Worm (Caenorhabditis elegans) whole organism, L3 larva: Measurements from ENCODE around the gene unc-53.

ENCODE experiments used
- aly-2 ChIP-seq: fragments of 150-350 bp; optimal IDR thresholded peaks from 2 replicates; lab custom pipeline; 2014; ENCODE audit warnings: missing biosample characterization, missing genetic modification characterization
- ama-1 ChIP-seq: fragments of 150-350 bp; optimal IDR thresholded peaks from 2 replicates; lab custom pipeline; 2018
- ceh-16 ChIP-seq: sonication (generic microtip); optimal IDR thresholded peaks from 2 replicates; lab custom pipeline; 2017; ENCODE audit warnings: missing biosample characterization, missing genetic modification characterization
- ceh-28 ChIP-seq: fragments of 150-350 bp; optimal IDR thresholded peaks from 2 replicates; lab custom pipeline; 2014; ENCODE audit warnings: missing biosample characterization, missing genetic modification reagents, missing genetic modification characterization
- ceh-82 ChIP-seq: fragments of 150-350 bp; optimal IDR thresholded peaks from 2 replicates; lab custom pipeline; 2014; ENCODE audit warnings: missing biosample characterization, missing genetic modification characterization
- ceh-9 ChIP-seq: sonication (generic microtip); optimal IDR thresholded peaks from 2 replicates; lab custom pipeline; 2018; ENCODE audit warnings: missing biosample characterization, missing genetic modification characterization
- daf-12 ChIP-seq: fragments of 150-350 bp; optimal IDR thresholded peaks from 2 replicates; lab custom pipeline; 2014; ENCODE audit warnings: missing biosample characterization, missing genetic modification reagents, missing genetic modification characterization
- egl-27 ChIP-seq: sonication (generic microtip); optimal IDR thresholded peaks from 4 replicates; lab custom pipeline; 2017; ENCODE audit warnings: missing biosample characterization, missing genetic modification reagents, missing genetic modification characterization
- egl-5 ChIP-seq: fragments of 150-350 bp; optimal IDR thresholded peaks from 2 replicates; lab custom pipeline; 2017; ENCODE audit warnings: missing biosample characterization, missing genetic modification reagents, missing genetic modification characterization, inconsistent platforms
- elt-1 ChIP-seq: fragments of 150-350 bp; optimal IDR thresholded peaks from 2 replicates; lab custom pipeline; 2014; ENCODE audit warnings: missing biosample characterization, missing genetic modification characterization
- elt-3 ChIP-seq, 3 experiments: fragments of 150-350 bp in 1 of 3; sonication (generic microtip) in 2 of 3; optimal IDR thresholded peaks; 2 replicates in 2 of 3; 4 replicates in 1 of 3; lab custom pipeline; 2014 to 2017; ENCODE audit warnings: missing biosample characterization in 3 of 3, missing genetic modification characterization in 3 of 3
- eor-1 ChIP-seq, 2 experiments: fragments of 150-350 bp; optimal IDR thresholded peaks; 2 replicates each; lab custom pipeline; 2014 to 2018; ENCODE audit warnings: missing biosample characterization in 2 of 2, missing genetic modification characterization in 2 of 2
- fkh-10 ChIP-seq: sonication (generic microtip); optimal IDR thresholded peaks from 2 replicates; lab custom pipeline; 2017; ENCODE audit warnings: missing biosample characterization, missing genetic modification reagents, missing genetic modification characterization
- fos-1 ChIP-seq: fragments of 150-350 bp; optimal IDR thresholded peaks from 2 replicates; lab custom pipeline; 2014; ENCODE audit warnings: missing biosample characterization, missing genetic modification characterization
- hmg-11 ChIP-seq: sonication (generic microtip); optimal IDR thresholded peaks from 2 replicates; lab custom pipeline; 2016; ENCODE audit warnings: missing genetic modification characterization, missing compliant biosample characterization
- jun-1 ChIP-seq: fragments of 150-350 bp; optimal IDR thresholded peaks from 2 replicates; lab custom pipeline; 2014; ENCODE audit warnings: missing biosample characterization, missing genetic modification reagents, missing genetic modification characterization
- lin-15B ChIP-seq: fragments of 150-350 bp; optimal IDR thresholded peaks from 2 replicates; lab custom pipeline; 2014; ENCODE audit warnings: missing biosample characterization, missing genetic modification characterization
- lin-39 ChIP-seq: fragments of 150-350 bp; optimal IDR thresholded peaks from 2 replicates; lab custom pipeline; 2018; ENCODE audit warnings: missing biosample characterization, missing genetic modification reagents, missing genetic modification characterization
- lsy-12 ChIP-seq: sonication (generic microtip); optimal IDR thresholded peaks from 2 replicates; lab custom pipeline; 2016; ENCODE audit warnings: mild to moderate bottlenecking, missing genetic modification characterization, missing compliant biosample characterization
- mdl-1 ChIP-seq: fragments of 150-350 bp; optimal IDR thresholded peaks from 2 replicates; lab custom pipeline; 2014; ENCODE audit warnings: missing biosample characterization, missing genetic modification characterization
- mml-1 ChIP-seq: fragments of 150-350 bp; sonication (generic microtip); optimal IDR thresholded peaks from 3 replicates; lab custom pipeline; 2014; ENCODE audit warnings: missing biosample characterization, missing genetic modification characterization
- nfya-1 ChIP-seq: sonication (generic microtip); optimal IDR thresholded peaks from 2 replicates; lab custom pipeline; 2017; ENCODE audit warnings: missing genetic modification characterization, mild to moderate bottlenecking, missing compliant biosample characterization, antibody characterized with exemption, moderate library complexity; ENCODE audit not compliant: insufficient read depth
- nhr-11 ChIP-seq: fragments of 150-350 bp; optimal IDR thresholded peaks from 2 replicates; lab custom pipeline; 2014; ENCODE audit warnings: missing biosample characterization, missing genetic modification characterization
- nhr-23 ChIP-seq: fragments of 150-350 bp; optimal IDR thresholded peaks from 2 replicates; lab custom pipeline; 2014; ENCODE audit warnings: missing biosample characterization, missing genetic modification reagents, missing genetic modification characterization
- nhr-237 ChIP-seq: fragments of 150-350 bp; optimal IDR thresholded peaks from 2 replicates; lab custom pipeline; 2014; ENCODE audit warnings: missing biosample characterization, missing genetic modification characterization
- nhr-25 ChIP-seq: sonication (generic microtip); optimal IDR thresholded peaks from 2 replicates; lab custom pipeline; 2017; ENCODE audit warnings: missing biosample characterization, missing genetic modification characterization
- nhr-28 ChIP-seq: fragments of 150-350 bp; optimal IDR thresholded peaks from 2 replicates; lab custom pipeline; 2014; ENCODE audit warnings: missing biosample characterization, missing genetic modification characterization
- nhr-43 ChIP-seq: sonication (generic microtip); optimal IDR thresholded peaks from 2 replicates; lab custom pipeline; 2016; ENCODE audit warnings: mild to moderate bottlenecking, missing genetic modification characterization, missing compliant biosample characterization; ENCODE audit not compliant: poor library complexity, severe bottlenecking
- nhr-67 ChIP-seq: fragments of 150-350 bp; optimal IDR thresholded peaks from 2 replicates; lab custom pipeline; 2014; ENCODE audit warnings: missing biosample characterization, missing genetic modification characterization
- nhr-76 ChIP-seq: fragments of 150-350 bp; sonication (generic microtip); optimal IDR thresholded peaks from 5 replicates; lab custom pipeline; 2014; ENCODE audit warnings: missing biosample characterization, missing genetic modification characterization
- nhr-77 ChIP-seq: fragments of 150-350 bp; optimal IDR thresholded peaks from 2 replicates; lab custom pipeline; 2014; ENCODE audit warnings: missing biosample characterization, missing genetic modification characterization
- pha-4 ChIP-seq: fragments of 150-350 bp; optimal IDR thresholded peaks from 2 replicates; lab custom pipeline; 2014; ENCODE audit warnings: missing biosample characterization, missing genetic modification reagents, missing genetic modification characterization
- sea-2 ChIP-seq: fragments of 150-350 bp; sonication (generic microtip); optimal IDR thresholded peaks from 4 replicates; lab custom pipeline; 2014; ENCODE audit warnings: missing biosample characterization, missing genetic modification reagents, missing genetic modification characterization
- skn-1 ChIP-seq: fragments of 150-350 bp; optimal IDR thresholded peaks from 2 replicates; lab custom pipeline; 2014; ENCODE audit warnings: missing biosample characterization, missing genetic modification characterization
- snpc-4 ChIP-seq: fragments of 150-350 bp; optimal IDR thresholded peaks from 2 replicates; lab custom pipeline; 2014; ENCODE audit warnings: missing biosample characterization, missing genetic modification characterization
- tbx-2 ChIP-seq: sonication (generic microtip); optimal IDR thresholded peaks from 2 replicates; lab custom pipeline; 2016; ENCODE audit warnings: mild to moderate bottlenecking, missing genetic modification characterization, missing compliant biosample characterization
- unc-39 ChIP-seq: sonication (generic microtip); optimal IDR thresholded peaks from 4 replicates; lab custom pipeline; 2017; ENCODE audit warnings: missing biosample characterization, missing genetic modification characterization
- unc-62 ChIP-seq: fragments of 150-350 bp; sonication (generic microtip); optimal IDR thresholded peaks from 4 replicates; lab custom pipeline; 2014; ENCODE audit warnings: missing biosample characterization, missing genetic modification reagents, missing genetic modification characterization
- zag-1 ChIP-seq: fragments of 150-350 bp; optimal IDR thresholded peaks from 2 replicates; lab custom pipeline; 2014; ENCODE audit warnings: missing biosample characterization, missing genetic modification characterization
- ztf-11 ChIP-seq: fragments of 150-350 bp; optimal IDR thresholded peaks from 2 replicates; lab custom pipeline; 2014; ENCODE audit warnings: missing biosample characterization, missing genetic modification characterization

unc-53 gene

ce11 chrII:11030297-11030696, 59.0 kb downstream of the unc-53 start, which contains the start of gene nlp-18:
nlp-18 (minus strand) TSS chrII:11030397.
- TF ChIP-seq egl-27: no peak
- TF ChIP-seq fos-1 (tag; lab: Kevin White, UChicago): no peak
- TF ChIP-seq elt-1 (tag; lab: Kevin White, UChicago): no peak
- no peak for TF ChIP-seq mml-1 (tag; lab: Kevin White, UChicago)
- TF ChIP-seq ceh-9 (tag; lab: Kevin White, UChicago): no peak
- TF ChIP-seq fkh-10 (GFP tag; lab: Kevin White, UChicago): no peak
- TF ChIP-seq sea-2: no peak
- TF ChIP-seq ceh-28 (tag; lab: Kevin White, UChicago): no peak
- no peak for TF ChIP-seq unc-39 (tag; lab: Kevin White, UChicago)
- TF ChIP-seq elt-3 (tag; optimal IDR thresholded peaks at IDR 0.05; lab: Kevin White, UChicago): no peak
- no peak for TF ChIP-seq zag-1 (tag; lab: Kevin White, UChicago)
- TF ChIP-seq ama-1 (lab: Kevin White, UChicago): no peak
- TF ChIP-seq nhr-77: no peak
- TF ChIP-seq lsy-12: no peak
- no peak for TF ChIP-seq ztf-11 (tag; lab: Kevin White, UChicago)
- no peak for TF ChIP-seq nhr-237 (tag; lab: Kevin White, UChicago)
- TF ChIP-seq snpc-4 (tag; lab: Kevin White, UChicago): no peak
- TF ChIP-seq pha-4 (tag; lab: Kevin White, UChicago): no peak

DNA sequence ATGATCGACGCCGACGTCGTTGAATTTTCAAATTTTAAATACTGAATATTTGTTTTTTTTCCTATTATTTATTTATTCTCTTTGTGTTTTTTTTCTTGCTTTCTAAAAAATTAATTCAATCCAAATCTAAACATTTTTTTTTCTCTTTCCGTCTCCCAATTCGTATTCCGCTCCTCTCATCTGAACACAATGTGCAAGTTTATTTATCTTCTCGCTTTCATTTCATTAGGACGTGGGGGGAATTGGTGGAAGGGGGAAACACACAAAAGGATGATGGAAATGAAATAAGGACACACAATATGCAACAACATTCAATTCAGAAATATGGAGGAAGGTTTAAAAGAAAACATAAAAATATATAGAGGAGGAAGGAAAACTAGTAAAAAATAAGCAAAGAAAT, 61.5 kb downstream of the unc-53 start:
- TF ChIP-seq unc-39 (tag; lab: Kevin White, UChicago) (no peak), snpc-4 (tag; lab: Kevin White, UChicago) (no peak), hmg-11 (no peak), nhr-76 (tag; lab: Kevin White, UChicago) (no peak), skn-1 (no peak), ceh-16 (tag; lab: Kevin White, UChicago) (no peak), daf-12 (tag; lab: Kevin White, UChicago) (no peak), ceh-9 (tag; lab: Kevin White, UChicago) (no peak), lin-15B (tag; lab: Kevin White, UChicago) (no peak), tbx-2 (tag; lab: Kevin White, UChicago) (no peak), ceh-28 (tag; lab: Kevin White, UChicago) (no peak), ama-1 (lab: Kevin White, UChicago) (no peak), jun-1 (tag; lab: Kevin White, UChicago) (no peak), nhr-28 (tag; lab: Kevin White, UChicago) (no peak)
- TF ChIP-seq, all 47 proteins: peak for 0

- TF ChIP-seq nhr-11 (tag; lab: Kevin White, UChicago) (no peak), daf-12 (tag; lab: Kevin White, UChicago) (no peak), nhr-67 (tag; lab: Kevin White, UChicago) (no peak), nhr-237 (tag; lab: Kevin White, UChicago) (no peak), lsy-12 (no peak), unc-62 (GFP tag; lab: Kevin White, UChicago) (no peak), lin-39 (tag; lab: Kevin White, UChicago) (no peak), mdl-1 (tag; lab: Kevin White, UChicago) (no peak), ceh-28 (tag; lab: Kevin White, UChicago) (no peak), ceh-16 (tag; lab: Kevin White, UChicago) (no peak), skn-1 (no peak), unc-39 (tag; lab: Kevin White, UChicago) (no peak)
These were observed 63.7 kb downstream of the unc-53 start, which contains the start of gene F33A8.7 for ce11 chrII:11025566-11025965. F33A8.7 (minus strand) TSS chrII:11025666.

ce11 chrII:11022023-11022422, 67.2 kb downstream of the unc-53 start, which contains the start of gene let-858:
let-858 (plus strand) TSS chrII:11022370.
- TF ChIP-seq hmg-11 (peak; percentile 42), aly-2 (tag; lab: Kevin White, UChicago) (no peak), egl-5 (tag; lab: Kevin White, UChicago) (peak; percentile 22), nhr-23 (tag; lab: Kevin White, UChicago) (peak; percentile 70), nfya-1 (tag; lab: Kevin White, UChicago) (peak; percentile 67), nhr-76 (tag; lab: Kevin White, UChicago) (no peak), nhr-25 (tag; lab: Kevin White, UChicago) (peak; percentile 33), lin-39 (tag; lab: Kevin White, UChicago) (peak; percentile 45), eor-1 (tag; optimal IDR thresholded peaks at IDR 0.05; lab: Kevin White, UChicago) (no peak), nhr-43 (tag; lab: Kevin White, UChicago) (peak; percentile 24), lin-15B (tag; lab: Kevin White, UChicago) (peak; percentile 54), snpc-4 (tag; lab: Kevin White, UChicago) (peak; percentile 26), ceh-82 (tag; lab: Kevin White, UChicago) (no peak)
